Fruit fly (Drosophila melanogaster) whole organism, wandering third instar larva: ENCODE measurements around the gene Cp19.

Source experiments
- Abd-B ChIP-seq: fragments of >200 bp; optimal IDR thresholded peaks from 2 replicates; lab custom pipeline; 2017; ENCODE audit warnings: missing biosample characterization, missing genetic modification characterization
- CG32264 ChIP-seq: fragments of 200-800 bp; sonication (Bioruptor generic); optimal IDR thresholded peaks from 2 replicates; lab custom pipeline; 2016; ENCODE audit warnings: missing biosample characterization, missing genetic modification characterization
- CG9705 ChIP-seq: fragments of 200-800 bp; sonication (Bioruptor generic); optimal IDR thresholded peaks from 2 replicates; lab custom pipeline; 2018; ENCODE audit warnings: missing biosample characterization, mild to moderate bottlenecking, missing genetic modification characterization
- CrebA ChIP-seq: fragments of 200-800 bp; sonication (Bioruptor generic); optimal IDR thresholded peaks from 2 replicates; lab custom pipeline; 2016; ENCODE audit warnings: missing biosample characterization, mild to moderate bottlenecking, missing genetic modification characterization, borderline replicate concordance
- Dfd ChIP-seq: fragments of >200 bp; optimal IDR thresholded peaks from 2 replicates; lab custom pipeline; 2017; ENCODE audit warnings: missing biosample characterization, missing genetic modification characterization
- Dif ChIP-seq: fragments of 200-275, 200-300 bp; sonication (Bioruptor generic); optimal IDR thresholded peaks from 2 replicates; lab custom pipeline; 2018; ENCODE audit warnings: missing biosample characterization, missing genetic modification characterization; ENCODE audit not compliant: partially characterized antibody
- GATAd ChIP-seq: sonication (Bioruptor generic); optimal IDR thresholded peaks from 2 replicates; lab custom pipeline; 2016; ENCODE audit warnings: missing biosample characterization, missing genetic modification characterization
- HLH106 ChIP-seq: fragments of 200-800 bp; optimal IDR thresholded peaks from 3 replicates; lab custom pipeline; 2019; ENCODE audit warnings: missing biosample characterization, mild to moderate bottlenecking, missing genetic modification characterization, moderate library complexity
- Hnf4 ChIP-seq: fragments of 200-800 bp; sonication (Bioruptor generic); optimal IDR thresholded peaks from 2 replicates; lab custom pipeline; 2016; ENCODE audit warnings: missing biosample characterization, mild to moderate bottlenecking, missing genetic modification characterization
- Hr78 ChIP-seq: fragments of >200 bp; optimal IDR thresholded peaks from 2 replicates; lab custom pipeline; 2017; ENCODE audit warnings: missing biosample characterization, missing genetic modification characterization
- Hr83 ChIP-seq: fragments of 200-300 bp; sonication (Bioruptor generic); optimal IDR thresholded peaks from 2 replicates; lab custom pipeline; 2016; ENCODE audit warnings: missing biosample characterization, mild to moderate bottlenecking, missing genetic modification characterization, moderate library complexity; ENCODE audit not compliant: poor library complexity, severe bottlenecking
- Jra ChIP-seq: sonication (Bioruptor generic); optimal IDR thresholded peaks from 2 replicates; lab custom pipeline; 2016; ENCODE audit warnings: missing biosample characterization, missing genetic modification characterization
- Mio ChIP-seq: sonication (Bioruptor generic); optimal IDR thresholded peaks from 2 replicates; lab custom pipeline; 2016; ENCODE audit warnings: missing biosample characterization, missing genetic modification characterization
- Myc ChIP-seq: fragments of >200 bp; optimal IDR thresholded peaks from 2 replicates; lab custom pipeline; 2017
- N ChIP-seq: fragments of >200 bp; optimal IDR thresholded peaks from 2 replicates; lab custom pipeline; 2018; ENCODE audit warnings: missing biosample characterization, missing external identifiers, missing genetic modification characterization
- OdsH ChIP-seq: fragments of 200-800 bp; sonication (Bioruptor generic); optimal IDR thresholded peaks from 2 replicates; lab custom pipeline; 2016; ENCODE audit warnings: missing biosample characterization, mild to moderate bottlenecking, missing genetic modification characterization
- Rel ChIP-seq, 2 experiments: fragments of 200-800 bp; sonication (Bioruptor generic) in 1 of 2; optimal IDR thresholded peaks; 2 replicates in 1 of 2; 3 replicates in 1 of 2; lab custom pipeline; 2016 to 2019; ENCODE audit warnings: mild to moderate bottlenecking in 2 of 2, missing biosample characterization in 2 of 2, missing genetic modification characterization in 2 of 2, moderate library complexity in 1 of 2
- Sp1 ChIP-seq: fragments of 200-800 bp; sonication (Bioruptor generic); optimal IDR thresholded peaks from 3 replicates; lab custom pipeline; 2019; ENCODE audit warnings: missing biosample characterization, mild to moderate bottlenecking, missing genetic modification characterization, moderate library complexity
- Vsx2 ChIP-seq: fragments of 200-300, 225-300 bp; sonication (Bioruptor generic); optimal IDR thresholded peaks from 2 replicates; lab custom pipeline; 2018; ENCODE audit warnings: missing biosample characterization, missing genetic modification characterization; ENCODE audit not compliant: partially characterized antibody
- br ChIP-seq: fragments of 200-800 bp; sonication (Bioruptor generic); optimal IDR thresholded peaks from 2 replicates; lab custom pipeline; 2016; ENCODE audit warnings: missing biosample characterization, missing genetic modification characterization
- brk ChIP-seq: fragments of 200-800 bp; sonication (Bioruptor generic); optimal IDR thresholded peaks from 2 replicates; lab custom pipeline; 2016; ENCODE audit warnings: missing biosample characterization, mild to moderate bottlenecking, missing genetic modification characterization
- dl ChIP-seq, 2 experiments: fragments of 175-275, 200-275 bp in 1 of 2; fragments of 200-275 bp in 1 of 2; sonication (Bioruptor generic); optimal IDR thresholded peaks; lab custom pipeline; 2018; ENCODE audit warnings: mild to moderate bottlenecking in 2 of 2, missing biosample characterization in 2 of 2, missing genetic modification characterization in 2 of 2, moderate library complexity in 2 of 2; ENCODE audit not compliant: partially characterized antibody in 2 of 2, insufficient read depth in 1 of 2
- dmrt93B ChIP-seq: fragments of 200-800 bp; sonication (Bioruptor generic); optimal IDR thresholded peaks from 2 replicates; lab custom pipeline; 2018; ENCODE audit warnings: missing biosample characterization, mild to moderate bottlenecking, missing genetic modification characterization
- dsf ChIP-seq: sonication (Bioruptor generic); optimal IDR thresholded peaks from 2 replicates; lab custom pipeline; 2016; ENCODE audit warnings: missing biosample characterization, missing genetic modification characterization, borderline replicate concordance
- ey ChIP-seq: fragments of 200-800 bp; sonication (Bioruptor generic); optimal IDR thresholded peaks from 2 replicates; lab custom pipeline; 2016; ENCODE audit warnings: missing biosample characterization, missing genetic modification characterization
- foxo ChIP-seq, 2 experiments: fragments of 200-800 bp; sonication (Bioruptor generic); optimal IDR thresholded peaks; 2 replicates in 1 of 2; 3 replicates in 1 of 2; lab custom pipeline; 2016 to 2017; ENCODE audit warnings: missing biosample characterization in 2 of 2, missing genetic modification characterization in 2 of 2
- fru ChIP-seq: fragments of 200-800 bp; sonication (Bioruptor generic); optimal IDR thresholded peaks from 3 replicates; lab custom pipeline; 2016; ENCODE audit warnings: missing biosample characterization, mild to moderate bottlenecking, missing genetic modification characterization
- h ChIP-seq: fragments of 200-800 bp; sonication (Bioruptor generic); optimal IDR thresholded peaks from 3 replicates; lab custom pipeline; 2016; ENCODE audit warnings: missing biosample characterization, mild to moderate bottlenecking, missing genetic modification characterization
- jim ChIP-seq: fragments of 175-275, 200-325 bp; sonication (Bioruptor generic); optimal IDR thresholded peaks from 2 replicates; lab custom pipeline; 2016; ENCODE audit warnings: missing biosample characterization, mild to moderate bottlenecking, missing genetic modification characterization
- lola ChIP-seq: fragments of >200 bp; optimal IDR thresholded peaks from 2 replicates; lab custom pipeline; 2017; ENCODE audit warnings: missing biosample characterization, missing genetic modification characterization
- pan ChIP-seq: fragments of >200 bp; optimal IDR thresholded peaks from 2 replicates; lab custom pipeline; 2017
- psq ChIP-seq: fragments of 200-800 bp; sonication (Bioruptor generic); optimal IDR thresholded peaks from 3 replicates; lab custom pipeline; 2017; ENCODE audit warnings: missing biosample characterization, mild to moderate bottlenecking, missing genetic modification characterization, moderate library complexity
- rgr ChIP-seq: fragments of 200-800 bp; sonication (Bioruptor generic); optimal IDR thresholded peaks from 3 replicates; lab custom pipeline; 2016; ENCODE audit warnings: missing biosample characterization, mild to moderate bottlenecking, missing genetic modification characterization
- sage ChIP-seq: fragments of 200-800 bp; sonication (Bioruptor generic); optimal IDR thresholded peaks from 2 replicates; lab custom pipeline; 2016; ENCODE audit warnings: missing biosample characterization, mild to moderate bottlenecking, missing genetic modification characterization
- sv ChIP-seq: fragments of 200-800 bp; sonication (Bioruptor generic); optimal IDR thresholded peaks from 3 replicates; lab custom pipeline; 2016; ENCODE audit warnings: missing biosample characterization, missing genetic modification characterization
- tai ChIP-seq: sonication (Bioruptor generic); optimal IDR thresholded peaks from 2 replicates; lab custom pipeline; 2016; ENCODE audit warnings: missing biosample characterization, missing genetic modification characterization
- usp ChIP-seq: fragments of >200 bp; optimal IDR thresholded peaks from 2 replicates; lab custom pipeline; 2017; ENCODE audit warnings: missing biosample characterization, missing genetic modification characterization
- woc ChIP-seq: sonication (Bioruptor generic); optimal IDR thresholded peaks from 2 replicates; lab custom pipeline; 2016; ENCODE audit warnings: missing biosample characterization, mild to moderate bottlenecking, missing genetic modification characterization

Gene Cp19

DNA sequence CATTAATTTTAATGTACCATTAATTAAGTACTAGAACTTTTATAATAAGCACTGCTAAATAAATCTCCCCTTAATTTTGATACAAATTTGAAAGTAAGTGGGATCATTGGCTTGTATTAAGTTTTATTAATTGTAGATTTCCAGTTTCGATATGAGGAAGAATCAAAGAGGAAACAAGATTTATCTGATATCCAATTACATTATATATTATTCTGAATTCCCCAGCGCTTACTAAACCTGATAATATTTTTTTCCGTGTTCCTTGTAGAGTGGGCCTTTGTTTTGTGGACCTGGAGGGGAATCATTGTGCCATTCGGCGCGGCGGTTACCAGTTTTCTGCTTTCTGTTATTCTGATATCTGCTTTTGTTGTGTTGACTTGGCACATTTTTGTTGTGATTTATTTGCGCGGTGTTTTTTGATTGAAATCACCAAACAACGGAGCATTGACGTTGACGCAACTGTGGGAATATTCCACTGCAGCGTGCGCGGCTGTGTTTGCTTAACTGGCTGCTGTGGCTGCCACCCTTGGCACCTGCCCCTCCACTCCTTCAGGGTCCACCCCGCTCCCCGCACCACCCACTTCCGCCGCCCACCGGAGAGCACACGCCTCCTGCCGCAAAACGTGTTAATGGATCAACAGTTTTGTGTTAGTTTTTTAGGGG is 45.1 kb upstream of the Cp19 start:
- TF ChIP-seq Hr78 (no peak), HLH106 (no peak), GATAd (no peak), Abd-B (GFP tag; lab: Kevin White, UChicago) (no peak), dsf (GFP tag; lab: Kevin White, UChicago) (peak; percentile 2), usp (GFP tag; lab: Kevin White, UChicago) (no peak), Vsx2 (GFP tag; lab: Kevin White, UChicago) (peak; percentile 49), Hr83 (GFP tag; lab: Kevin White, UChicago) (no peak), CG32264 (GFP tag; lab: Kevin White, UChicago) (no peak), dmrt93B (GFP tag; lab: Kevin White, UChicago) (no peak), fru (no peak), Dfd (GFP tag; lab: Kevin White, UChicago) (no peak), Sp1 (peak; percentile 3), CrebA (no peak), h (GFP tag; lab: Kevin White, UChicago) (peak; percentile 89), ey (GFP tag; lab: Kevin White, UChicago) (no peak), sage (no peak), jim (GFP tag; lab: Kevin White, UChicago) (no peak), tai (no peak), OdsH (peak; percentile 28), sv (GFP tag; lab: Kevin White, UChicago) (no peak), CG9705 (no peak), Jra (GFP tag; lab: Kevin White, UChicago) (no peak), Hnf4 (peak; percentile 25), psq (GFP tag; lab: Kevin White, UChicago) (peak; percentile 22), rgr (GFP tag; lab: Kevin White, UChicago) (peak; percentile 26), pan (no peak), foxo (GFP tag; optimal IDR thresholded peaks at IDR 0.05; lab: Kevin White, UChicago) (peak in 1 of 2 experiments; percentile 4), Rel (GFP tag; optimal IDR thresholded peaks at IDR 0.05; lab: Kevin White, UChicago) (no peak), Rel (tag; optimal IDR thresholded peaks at IDR 0.05; lab: Kevin White, UChicago) (peak; percentile 72), woc (GFP tag; lab: Kevin White, UChicago) (peak; percentile 14), brk (GFP tag; lab: Kevin White, UChicago) (no peak), N (GFP tag; lab: Kevin White, UChicago) (no peak)
- TF ChIP-seq, all 38 proteins: peak for 11

DNA sequence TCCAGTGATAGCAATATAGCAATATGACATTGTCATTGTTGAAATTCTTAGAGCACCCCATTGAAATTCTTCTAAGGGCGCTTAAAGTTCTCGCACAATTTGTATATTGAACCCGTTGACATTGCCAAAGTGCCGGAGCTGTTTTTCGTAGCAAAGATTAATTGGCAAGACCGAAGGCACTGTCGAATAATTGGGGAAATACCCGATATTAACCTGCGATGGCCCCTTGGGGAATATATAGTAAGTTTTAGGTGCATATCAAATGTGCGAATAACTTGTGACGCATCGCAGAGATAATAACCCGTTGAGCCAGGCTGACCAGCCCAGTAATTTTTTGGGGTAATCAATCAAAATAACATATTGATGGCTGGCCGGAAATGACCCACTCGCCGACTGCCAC is 43.0 kb upstream of the Cp19 start:
- TF ChIP-seq CG32264 (GFP tag; lab: Kevin White, UChicago) (no peak), usp (GFP tag; lab: Kevin White, UChicago) (no peak), Rel (GFP tag; optimal IDR thresholded peaks at IDR 0.05; lab: Kevin White, UChicago) (no peak), Rel (tag; optimal IDR thresholded peaks at IDR 0.05; lab: Kevin White, UChicago) (peak; percentile 92), Myc (lab: Kevin White, UChicago) (no peak)

dm6 chr3L:8688694-8689291 is 40.9 kb upstream of the Cp19 start:
- TF ChIP-seq dmrt93B (GFP tag; lab: Kevin White, UChicago) (no peak), jim (GFP tag; lab: Kevin White, UChicago) (peak; percentile 43), sage (no peak), CrebA (no peak), brk (GFP tag; lab: Kevin White, UChicago) (no peak), Mio (GFP tag; lab: Kevin White, UChicago) (no peak), pan (no peak), tai (no peak), Sp1 (peak; percentile 10), CG9705 (no peak), Jra (GFP tag; lab: Kevin White, UChicago) (no peak), OdsH (no peak), Abd-B (GFP tag; lab: Kevin White, UChicago) (no peak), fru (peak; percentile 67), br (GFP tag; lab: Kevin White, UChicago) (peak; percentile 40), dsf (GFP tag; lab: Kevin White, UChicago) (no peak), sv (GFP tag; lab: Kevin White, UChicago) (no peak), Hr78 (no peak), rgr (GFP tag; lab: Kevin White, UChicago) (peak; percentile 37), Myc (lab: Kevin White, UChicago) (no peak), HLH106 (no peak), N (GFP tag; lab: Kevin White, UChicago) (no peak), Hr83 (GFP tag; lab: Kevin White, UChicago) (no peak), GATAd (no peak), psq (GFP tag; lab: Kevin White, UChicago) (peak; percentile 3), usp (GFP tag; lab: Kevin White, UChicago) (no peak), Dfd (GFP tag; lab: Kevin White, UChicago) (no peak), Vsx2 (GFP tag; lab: Kevin White, UChicago) (no peak), lola (GFP tag; lab: Kevin White, UChicago) (no peak), ey (GFP tag; lab: Kevin White, UChicago) (peak; percentile 7), CG32264 (GFP tag; lab: Kevin White, UChicago) (no peak), woc (GFP tag; lab: Kevin White, UChicago) (no peak), Rel (GFP tag; optimal IDR thresholded peaks at IDR 0.05; lab: Kevin White, UChicago) (no peak), Rel (tag; optimal IDR thresholded peaks at IDR 0.05; lab: Kevin White, UChicago) (peak; percentile 17), Dif (GFP tag; lab: Kevin White, UChicago) (no peak), Hnf4 (no peak), h (GFP tag; lab: Kevin White, UChicago) (peak; percentile 68), foxo (GFP tag; optimal IDR thresholded peaks at IDR 0.05; lab: Kevin White, UChicago) (peak in 1 of 2 experiments; percentile 2), dl (GFP tag; optimal IDR thresholded peaks at IDR 0.05; lab: Kevin White, UChicago; ENCODE audit: insufficient read depth in 1 of 2, partially characterized antibody in 2 of 2) (no peak)
- TF ChIP-seq, all 38 proteins: peak for 10
